Fruit fly (Drosophila melanogaster): Measurements from ENCODE around the gene BobA.

- TF ChIP-seq usp (GFP tag; optimal IDR thresholded peaks at IDR 0.05) (no peak), psq (GFP tag; optimal IDR thresholded peaks at IDR 0.05) (no peak), lola (GFP tag; optimal IDR thresholded peaks at IDR 0.05) (no peak), CG9705 (GFP tag; optimal IDR thresholded peaks at IDR 0.05) (no peak), h (GFP tag; optimal IDR thresholded peaks at IDR 0.05) (no peak), brk (GFP tag; optimal IDR thresholded peaks at IDR 0.05) (no peak), pan (optimal IDR thresholded peaks at IDR 0.05) (no peak), Dfd (GFP tag; optimal IDR thresholded peaks at IDR 0.05) (no peak)
These were observed 26.8 kb upstream of the BobA start, which contains the start of gene Brd for dm6 chr3L:14972625-14973250.

Data from whole organism, wandering third instar larva.